Worm (Caenorhabditis elegans) whole organism, L4/young adult: ENCODE results near the gene T10H4.13.
"Not testable (repeated sequence)": the region's sequence is repeated elsewhere in the genome, so short reads cannot be mapped to it uniquely, and the experiment has no call there.

ENCODE experiments used
- W03F9.2 ChIP-seq: fragments of 150-350 bp; optimal IDR thresholded peaks from 2 replicates; lab custom pipeline; 2014; ENCODE audit warnings: missing biosample characterization, missing genetic modification characterization
- dao-5 ChIP-seq: sonication (generic microtip); optimal IDR thresholded peaks from 2 replicates; lab custom pipeline; 2016; ENCODE audit warnings: missing genotype, missing genetic modification characterization, moderate library complexity, missing compliant biosample characterization
- him-1 ChIP-seq: sonication (generic microtip); optimal IDR thresholded peaks from 2 replicates; lab custom pipeline; 2016; ENCODE audit warnings: missing genotype, missing genetic modification reagents, missing genetic modification characterization, missing compliant biosample characterization

T10H4.13 gene

ce11 chrV:15276915-15277314, 9.6 kb upstream of the T10H4.13 start, which contains the start of gene srw-17:
srw-17 (minus strand) TSS chrV:15277015.
- no peak for TF ChIP-seq W03F9.2 (tag; lab: Kevin White, UChicago)
- no peak for TF ChIP-seq dao-5
- TF ChIP-seq him-1 = no peak

ce11 chrV:15274757-15275156, 7.5 kb upstream of the T10H4.13 start, which contains the start of gene srw-16:
srw-16 (minus strand) TSS chrV:15274857.
- TF ChIP-seq him-1 (no peak), W03F9.2 (tag; lab: Kevin White, UChicago) (no peak), dao-5 (no peak)

ce11 chrV:15272263-15272662, 5.0 kb upstream of the T10H4.13 start, which contains the start of gene T10H4.4:
T10H4.4 (minus strand) TSS chrV:15272363.
- TF ChIP-seq W03F9.2 (tag; lab: Kevin White, UChicago) = no peak
- no peak for TF ChIP-seq him-1
- TF ChIP-seq dao-5 = no peak

ce11 chrV:15268302-15268701, 997 bp upstream of the T10H4.13 start, which contains the start of gene srw-22:
srw-22 (plus strand) TSS chrV:15268602.
- no peak for TF ChIP-seq dao-5

- TF ChIP-seq W03F9.2 (tag; lab: Kevin White, UChicago) (no peak), him-1 (no peak), dao-5 (no peak)
Observed at ce11 chrV:15265814-15266213, 1.5 kb downstream of the T10H4.13 start, which contains the start of gene M01B2.13. M01B2.13 (minus strand) TSS chrV:15265914.

- TF ChIP-seq him-1 (no peak), dao-5 (no peak), W03F9.2 (tag; lab: Kevin White, UChicago) (no peak)
Observed at ce11 chrV:15264131-15264530, 3.2 kb downstream of the T10H4.13 start, which contains the start of gene M01B2.12. M01B2.12 (minus strand) TSS chrV:15264231.

- TF ChIP-seq dao-5; W03F9.2 (tag; lab: Kevin White, UChicago); him-1: not testable (repeated sequence)
Observed at ce11 chrV:15262336-15262735, 5.0 kb downstream of the T10H4.13 start, which contains the start of gene M01B2.10. M01B2.10 (minus strand) TSS chrV:15262436.

ce11 chrV:15259904-15260303, 7.4 kb downstream of the T10H4.13 start, which contains the start of gene M01B2.8:
M01B2.8 (plus strand) TSS chrV:15260204.
- TF ChIP-seq dao-5 = no peak
- no peak for TF ChIP-seq him-1
- no peak for TF ChIP-seq W03F9.2 (tag; lab: Kevin White, UChicago)

- TF ChIP-seq him-1 (no peak), dao-5 (no peak), W03F9.2 (tag; lab: Kevin White, UChicago) (no peak)
Observed at ce11 chrV:15259049-15259448, 8.3 kb downstream of the T10H4.13 start, which contains the start of gene srsx-37. srsx-37 (minus strand) TSS chrV:15259149.

ce11 chrV:15256669-15257068, 10.6 kb downstream of the T10H4.13 start, which contains the start of gene srsx-39:
srsx-39 (minus strand) TSS chrV:15256769.
- not testable (repeated sequence) for TF ChIP-seq dao-5; him-1; W03F9.2 (tag; lab: Kevin White, UChicago)

ce11 chrV:15253529-15253928, 13.8 kb downstream of the T10H4.13 start, which contains the start of gene srbc-75:
srbc-75 (plus strand) TSS chrV:15253829.
- TF ChIP-seq him-1 (no peak), dao-5 (no peak), W03F9.2 (tag; lab: Kevin White, UChicago) (no peak)

ce11 chrV:15252082-15252481, 15.2 kb downstream of the T10H4.13 start, which contains the start of gene srbc-76:
srbc-76 (plus strand) TSS chrV:15252382.
- TF ChIP-seq him-1 (no peak), dao-5 (no peak), W03F9.2 (tag; lab: Kevin White, UChicago) (no peak)

- TF ChIP-seq dao-5; him-1; W03F9.2 (tag; lab: Kevin White, UChicago): not testable (repeated sequence)
Observed at ce11 chrV:15250304-15250703, 17.0 kb downstream of the T10H4.13 start, which contains the start of gene srd-28. srd-28 (plus strand) TSS chrV:15250604.

ce11 chrV:15244456-15244855, 22.8 kb downstream of the T10H4.13 start, which contains the start of gene kin-30:
kin-30 (plus strand) TSS chrV:15244756.
- TF ChIP-seq W03F9.2 (tag; lab: Kevin White, UChicago) (no peak), dao-5 (no peak), him-1 (no peak)

- no peak for TF ChIP-seq dao-5
- no peak for TF ChIP-seq him-1
- no peak for TF ChIP-seq W03F9.2 (tag; lab: Kevin White, UChicago)
Observed at ce11 chrV:15241259-15241658, 26.0 kb downstream of the T10H4.13 start, which contains the start of gene chil-12. chil-12 (plus strand) TSS chrV:15241559.
